Worm (Caenorhabditis elegans): ENCODE measurements around the gene C18A3.10.

DNA sequence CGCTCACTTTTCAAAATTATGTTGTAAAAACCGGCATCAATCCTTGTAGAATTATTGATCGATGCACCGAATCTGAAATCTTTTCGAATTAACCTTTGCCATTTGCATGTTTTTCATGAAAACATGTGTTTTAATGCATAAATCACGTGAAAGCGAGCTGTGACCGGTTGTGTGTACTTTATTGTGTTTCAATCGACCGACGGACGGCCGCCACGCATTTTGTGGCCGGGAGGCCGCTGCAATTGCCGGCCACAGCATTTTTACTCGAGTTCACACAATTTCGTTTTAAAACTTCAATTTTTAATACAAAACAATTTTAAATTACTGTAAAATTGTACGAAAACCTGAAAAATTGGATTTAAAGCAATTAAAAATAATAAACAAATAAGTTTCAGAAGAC lies 26.7 kb downstream of the C18A3.10 start, which contains the start of gene C25H3.11:
- TF ChIP-seq nhr-25 (tag; optimal IDR thresholded peaks at IDR 0.05) (no peak), lin-15B (tag; optimal IDR thresholded peaks at IDR 0.05) (peak; percentile 53), fkh-10 (GFP tag; optimal IDR thresholded peaks at IDR 0.05) (no peak), nhr-237 (tag; optimal IDR thresholded peaks at IDR 0.05) (no peak), unc-62 (GFP tag; optimal IDR thresholded peaks at IDR 0.05) (no peak), snpc-4 (tag; optimal IDR thresholded peaks at IDR 0.05) (peak; percentile 29), jun-1 (tag; optimal IDR thresholded peaks at IDR 0.05) (no peak), ceh-82 (tag; optimal IDR thresholded peaks at IDR 0.05) (no peak)
